Worm (Caenorhabditis elegans) whole organism, L3 larva: ENCODE measurements around the gene ZK1010.2.

Source experiments
- R02D3.7 ChIP-seq: fragments of 150-350 bp; optimal IDR thresholded peaks from 2 replicates; lab custom pipeline; 2014; ENCODE audit warnings: missing biosample characterization, missing genetic modification characterization
- aly-2 ChIP-seq: fragments of 150-350 bp; optimal IDR thresholded peaks from 2 replicates; lab custom pipeline; 2014; ENCODE audit warnings: missing biosample characterization, missing genetic modification characterization
- ama-1 ChIP-seq: fragments of 150-350 bp; optimal IDR thresholded peaks from 2 replicates; lab custom pipeline; 2018
- ceh-28 ChIP-seq: fragments of 150-350 bp; optimal IDR thresholded peaks from 2 replicates; lab custom pipeline; 2014; ENCODE audit warnings: missing biosample characterization, missing genetic modification reagents, missing genetic modification characterization
- ceh-82 ChIP-seq: fragments of 150-350 bp; optimal IDR thresholded peaks from 2 replicates; lab custom pipeline; 2014; ENCODE audit warnings: missing biosample characterization, missing genetic modification characterization
- ceh-9 ChIP-seq: sonication (generic microtip); optimal IDR thresholded peaks from 2 replicates; lab custom pipeline; 2018; ENCODE audit warnings: missing biosample characterization, missing genetic modification characterization
- daf-12 ChIP-seq: fragments of 150-350 bp; optimal IDR thresholded peaks from 2 replicates; lab custom pipeline; 2014; ENCODE audit warnings: missing biosample characterization, missing genetic modification reagents, missing genetic modification characterization
- egl-5 ChIP-seq: fragments of 150-350 bp; optimal IDR thresholded peaks from 2 replicates; lab custom pipeline; 2017; ENCODE audit warnings: missing biosample characterization, missing genetic modification reagents, missing genetic modification characterization, inconsistent platforms
- elt-1 ChIP-seq: fragments of 150-350 bp; optimal IDR thresholded peaks from 2 replicates; lab custom pipeline; 2014; ENCODE audit warnings: missing biosample characterization, missing genetic modification characterization
- elt-2 ChIP-seq: sonication (generic microtip); optimal IDR thresholded peaks from 2 replicates; lab custom pipeline; 2016; ENCODE audit warnings: missing genetic modification reagents, mild to moderate bottlenecking, missing genetic modification characterization, missing compliant biosample characterization
- eor-1 ChIP-seq, 2 experiments: fragments of 150-350 bp; optimal IDR thresholded peaks; 2 replicates each; lab custom pipeline; 2014 to 2018; ENCODE audit warnings: missing biosample characterization in 2 of 2, missing genetic modification characterization in 2 of 2
- fkh-10 ChIP-seq: sonication (generic microtip); optimal IDR thresholded peaks from 2 replicates; lab custom pipeline; 2017; ENCODE audit warnings: missing biosample characterization, missing genetic modification reagents, missing genetic modification characterization
- fkh-2 ChIP-seq: fragments of 150-350 bp; optimal IDR thresholded peaks from 2 replicates; lab custom pipeline; 2014; ENCODE audit warnings: missing biosample characterization, missing genetic modification reagents, missing genetic modification characterization
- hmg-11 ChIP-seq: sonication (generic microtip); optimal IDR thresholded peaks from 2 replicates; lab custom pipeline; 2016; ENCODE audit warnings: missing genetic modification characterization, missing compliant biosample characterization
- jun-1 ChIP-seq: fragments of 150-350 bp; optimal IDR thresholded peaks from 2 replicates; lab custom pipeline; 2014; ENCODE audit warnings: missing biosample characterization, missing genetic modification reagents, missing genetic modification characterization
- lin-15B ChIP-seq: fragments of 150-350 bp; optimal IDR thresholded peaks from 2 replicates; lab custom pipeline; 2014; ENCODE audit warnings: missing biosample characterization, missing genetic modification characterization
- lin-39 ChIP-seq: fragments of 150-350 bp; optimal IDR thresholded peaks from 2 replicates; lab custom pipeline; 2018; ENCODE audit warnings: missing biosample characterization, missing genetic modification reagents, missing genetic modification characterization
- lsy-12 ChIP-seq: sonication (generic microtip); optimal IDR thresholded peaks from 2 replicates; lab custom pipeline; 2016; ENCODE audit warnings: mild to moderate bottlenecking, missing genetic modification characterization, missing compliant biosample characterization
- mdl-1 ChIP-seq: fragments of 150-350 bp; optimal IDR thresholded peaks from 2 replicates; lab custom pipeline; 2014; ENCODE audit warnings: missing biosample characterization, missing genetic modification characterization
- mml-1 ChIP-seq: fragments of 150-350 bp; sonication (generic microtip); optimal IDR thresholded peaks from 3 replicates; lab custom pipeline; 2014; ENCODE audit warnings: missing biosample characterization, missing genetic modification characterization
- nfya-1 ChIP-seq: sonication (generic microtip); optimal IDR thresholded peaks from 2 replicates; lab custom pipeline; 2017; ENCODE audit warnings: missing genetic modification characterization, mild to moderate bottlenecking, missing compliant biosample characterization, antibody characterized with exemption, moderate library complexity; ENCODE audit not compliant: insufficient read depth
- nhr-11 ChIP-seq: fragments of 150-350 bp; optimal IDR thresholded peaks from 2 replicates; lab custom pipeline; 2014; ENCODE audit warnings: missing biosample characterization, missing genetic modification characterization
- nhr-12 ChIP-seq: fragments of 150-350 bp; optimal IDR thresholded peaks from 2 replicates; lab custom pipeline; 2014; ENCODE audit warnings: missing biosample characterization, missing genetic modification characterization
- nhr-23 ChIP-seq: fragments of 150-350 bp; optimal IDR thresholded peaks from 2 replicates; lab custom pipeline; 2014; ENCODE audit warnings: missing biosample characterization, missing genetic modification reagents, missing genetic modification characterization
- nhr-28 ChIP-seq: fragments of 150-350 bp; optimal IDR thresholded peaks from 2 replicates; lab custom pipeline; 2014; ENCODE audit warnings: missing biosample characterization, missing genetic modification characterization
- nhr-43 ChIP-seq: sonication (generic microtip); optimal IDR thresholded peaks from 2 replicates; lab custom pipeline; 2016; ENCODE audit warnings: mild to moderate bottlenecking, missing genetic modification characterization, missing compliant biosample characterization; ENCODE audit not compliant: poor library complexity, severe bottlenecking
- pha-4 ChIP-seq: fragments of 150-350 bp; optimal IDR thresholded peaks from 2 replicates; lab custom pipeline; 2014; ENCODE audit warnings: missing biosample characterization, missing genetic modification reagents, missing genetic modification characterization
- pqm-1 ChIP-seq: fragments of 150-350 bp; optimal IDR thresholded peaks from 2 replicates; lab custom pipeline; 2017; ENCODE audit warnings: missing biosample characterization, missing genetic modification characterization, inconsistent platforms
- sea-2 ChIP-seq: fragments of 150-350 bp; sonication (generic microtip); optimal IDR thresholded peaks from 4 replicates; lab custom pipeline; 2014; ENCODE audit warnings: missing biosample characterization, missing genetic modification reagents, missing genetic modification characterization
- skn-1 ChIP-seq: fragments of 150-350 bp; optimal IDR thresholded peaks from 2 replicates; lab custom pipeline; 2014; ENCODE audit warnings: missing biosample characterization, missing genetic modification characterization
- snpc-4 ChIP-seq: fragments of 150-350 bp; optimal IDR thresholded peaks from 2 replicates; lab custom pipeline; 2014; ENCODE audit warnings: missing biosample characterization, missing genetic modification characterization
- unc-39 ChIP-seq: sonication (generic microtip); optimal IDR thresholded peaks from 4 replicates; lab custom pipeline; 2017; ENCODE audit warnings: missing biosample characterization, missing genetic modification characterization
- unc-62 ChIP-seq: fragments of 150-350 bp; sonication (generic microtip); optimal IDR thresholded peaks from 4 replicates; lab custom pipeline; 2014; ENCODE audit warnings: missing biosample characterization, missing genetic modification reagents, missing genetic modification characterization
- zag-1 ChIP-seq: fragments of 150-350 bp; optimal IDR thresholded peaks from 2 replicates; lab custom pipeline; 2014; ENCODE audit warnings: missing biosample characterization, missing genetic modification characterization
- ztf-11 ChIP-seq: fragments of 150-350 bp; optimal IDR thresholded peaks from 2 replicates; lab custom pipeline; 2014; ENCODE audit warnings: missing biosample characterization, missing genetic modification characterization

ZK1010.2 gene

DNA sequence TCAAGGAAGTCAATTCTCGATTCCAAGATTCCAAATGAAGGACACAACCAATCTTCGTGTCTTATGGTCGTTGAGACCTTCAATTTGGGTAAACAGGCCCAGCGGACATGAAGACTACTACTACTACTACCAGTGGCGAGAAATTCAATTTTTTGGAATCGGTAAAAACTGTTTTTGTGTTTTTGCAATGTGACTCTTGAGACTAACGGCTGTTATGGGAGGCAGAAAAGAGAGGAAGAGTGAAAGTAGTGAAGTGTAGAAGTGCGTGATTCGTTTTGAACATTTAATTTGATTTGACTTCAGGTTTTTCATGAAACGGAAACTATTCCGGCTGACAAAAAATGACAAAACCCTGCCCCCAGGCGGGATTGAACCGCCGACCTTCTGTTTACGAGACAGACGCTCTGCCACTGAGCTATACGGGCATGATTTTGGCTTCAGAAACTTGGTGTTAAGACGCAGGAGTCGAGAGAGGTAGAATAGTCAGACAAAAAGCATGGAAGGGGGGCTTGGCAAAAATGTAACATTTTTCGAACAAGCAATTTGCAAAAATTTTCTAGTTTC, 38.2 kb upstream of the ZK1010.2 start (continued):
- TF ChIP-seq nfya-1 (tag; lab: Kevin White, UChicago) (peak; percentile 66), pqm-1 (tag; lab: Kevin White, UChicago) (peak; percentile 3), fkh-10 (GFP tag; lab: Kevin White, UChicago) (no peak), fkh-2 (tag; lab: Kevin White, UChicago) (no peak), ceh-82 (tag; lab: Kevin White, UChicago) (no peak), nhr-23 (tag; lab: Kevin White, UChicago) (peak; percentile 34), unc-39 (tag; lab: Kevin White, UChicago) (no peak), nhr-11 (no peak), zag-1 (tag; lab: Kevin White, UChicago) (no peak), aly-2 (tag; lab: Kevin White, UChicago) (no peak), nhr-43 (tag; lab: Kevin White, UChicago) (peak; percentile 15), elt-2 (tag; lab: Kevin White, UChicago) (peak; percentile 31), ama-1 (lab: Kevin White, UChicago) (no peak), nhr-28 (tag; lab: Kevin White, UChicago) (no peak), lin-15B (tag; lab: Kevin White, UChicago) (peak; percentile 7), unc-62 (no peak), mml-1 (tag; lab: Kevin White, UChicago) (no peak), pha-4 (tag; lab: Kevin White, UChicago) (no peak), sea-2 (GFP tag; lab: Kevin White, UChicago) (no peak), hmg-11 (tag; lab: Kevin White, UChicago) (peak; percentile 73)

DNA sequence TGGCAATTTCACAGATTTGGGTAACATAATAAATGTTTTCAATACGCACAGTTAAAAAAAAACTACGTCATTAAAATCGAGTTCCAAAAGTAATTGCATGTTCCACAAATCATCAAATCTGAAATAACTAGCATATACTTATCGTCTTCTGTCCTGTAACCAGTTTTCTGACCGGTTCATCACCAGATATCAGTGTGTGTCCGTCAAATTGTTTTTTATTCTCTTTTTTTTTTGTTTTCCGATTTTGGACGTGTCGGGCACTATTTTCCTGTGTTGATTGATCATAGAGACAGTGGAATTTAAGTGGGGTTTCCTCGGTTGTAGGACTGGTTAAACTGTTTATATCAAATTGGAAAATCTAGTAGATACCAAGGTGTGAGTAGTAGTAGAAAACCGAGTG, 36.2 kb upstream of the ZK1010.2 start:
- TF ChIP-seq snpc-4 (tag; lab: Kevin White, UChicago), result no peak
- TF ChIP-seq jun-1 (tag; lab: Kevin White, UChicago), result no peak
- no peak for TF ChIP-seq ceh-28
- no peak for TF ChIP-seq nfya-1 (tag; lab: Kevin White, UChicago)
- TF ChIP-seq lin-39, result no peak
- no peak for TF ChIP-seq pqm-1 (tag; lab: Kevin White, UChicago)
- no peak for TF ChIP-seq eor-1 (tag; optimal IDR thresholded peaks at IDR 0.05; lab: Kevin White, UChicago)
- TF ChIP-seq mml-1 (tag; lab: Kevin White, UChicago), result no peak
- TF ChIP-seq elt-1 (tag; lab: Kevin White, UChicago), result no peak
- no peak for TF ChIP-seq egl-5 (tag; lab: Kevin White, UChicago)
- no peak for TF ChIP-seq unc-39 (tag; lab: Kevin White, UChicago)
- no peak for TF ChIP-seq R02D3.7 (tag; lab: Kevin White, UChicago)
- no peak for TF ChIP-seq daf-12 (tag; lab: Kevin White, UChicago)

DNA sequence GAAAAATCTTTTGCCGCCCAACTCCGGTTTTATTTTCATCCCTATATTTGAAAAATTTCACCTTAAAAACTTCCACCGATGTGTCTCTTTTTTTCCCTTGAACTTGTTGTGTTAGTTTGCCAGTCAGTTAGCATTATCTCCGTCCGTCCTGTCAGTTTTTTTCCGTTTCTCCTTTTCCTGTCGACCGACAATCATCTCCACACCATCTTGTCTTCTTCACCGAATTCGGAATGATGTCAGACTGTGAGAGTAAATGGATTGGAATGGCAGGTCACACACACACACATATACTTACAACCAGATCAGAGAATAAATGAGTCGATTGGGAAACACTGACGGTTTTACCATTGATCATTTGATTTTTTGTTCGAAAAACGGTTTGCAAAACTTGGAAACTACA, 34.3 kb upstream of the ZK1010.2 start:
- TF ChIP-seq nhr-23 (tag; lab: Kevin White, UChicago) (peak; percentile 74), ceh-9 (no peak), unc-62 (peak; percentile 4), nhr-43 (tag; lab: Kevin White, UChicago) (no peak)

DNA sequence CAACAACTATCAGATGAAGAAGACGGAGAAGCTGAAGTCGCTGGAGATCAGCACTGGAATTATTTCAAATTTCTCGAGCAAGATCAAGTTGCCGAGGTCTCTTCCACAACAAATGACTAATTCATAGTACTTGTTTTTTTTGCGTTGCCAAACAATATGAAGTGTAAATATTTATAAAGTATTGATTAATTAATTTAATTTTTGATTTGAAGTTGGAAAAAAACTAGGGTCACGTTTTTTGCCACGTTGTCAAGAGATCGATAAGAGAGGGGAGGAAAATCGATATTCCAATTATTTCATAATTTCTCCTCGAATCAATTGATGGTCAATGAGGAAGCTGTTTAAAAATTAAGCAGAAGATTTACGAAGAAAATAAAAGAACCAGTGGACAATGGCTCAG, 27.5 kb upstream of the ZK1010.2 start, which contains the start of gene snf-7:
TSS of gene snf-7 (plus strand) at position 301 of the 400 bp plus-strand sequence.
- TF ChIP-seq jun-1 (tag; lab: Kevin White, UChicago), result no peak
- no peak for TF ChIP-seq eor-1 (tag; optimal IDR thresholded peaks at IDR 0.05; lab: Kevin White, UChicago)
- no peak for TF ChIP-seq ceh-28
- no peak for TF ChIP-seq ztf-11
- TF ChIP-seq lsy-12 (tag; lab: Kevin White, UChicago), result no peak
- TF ChIP-seq fkh-2 (tag; lab: Kevin White, UChicago), result no peak
- no peak for TF ChIP-seq nhr-43 (tag; lab: Kevin White, UChicago)
- TF ChIP-seq unc-62, result no peak
- no peak for TF ChIP-seq nhr-11
- TF ChIP-seq unc-39 (tag; lab: Kevin White, UChicago), result no peak
- TF ChIP-seq skn-1 (tag; lab: Kevin White, UChicago), result no peak
- TF ChIP-seq snpc-4 (tag; lab: Kevin White, UChicago), result no peak
- no peak for TF ChIP-seq nfya-1 (tag; lab: Kevin White, UChicago)
- no peak for TF ChIP-seq nhr-28 (tag; lab: Kevin White, UChicago)
- TF ChIP-seq daf-12 (tag; lab: Kevin White, UChicago), result no peak
- no peak for TF ChIP-seq mdl-1 (tag; lab: Kevin White, UChicago)
- TF ChIP-seq nhr-23 (tag; lab: Kevin White, UChicago), result no peak
- TF ChIP-seq mml-1 (tag; lab: Kevin White, UChicago), result no peak
- no peak for TF ChIP-seq pqm-1 (tag; lab: Kevin White, UChicago)
- TF ChIP-seq nhr-12, result no peak
